Fruit fly (Drosophila melanogaster) whole organism, embryonic: ENCODE measurements around the gene CG15425.

Experiments
- CG10366 ChIP-seq: fragments of 200-800 bp; sonication (Bioruptor generic); IDR thresholded peaks from 2 replicates; pipeline ENCODE4 v1.3.6; 2022; ENCODE audit warnings: missing biosample characterization, missing genetic modification characterization
- CG11504 ChIP-seq: fragments of 200-800 bp; sonication (Bioruptor generic); optimal IDR thresholded peaks from 3 replicates; lab custom pipeline; 2019; ENCODE audit warnings: missing biosample characterization, mild to moderate bottlenecking, missing genetic modification characterization, moderate library complexity
- CG12219 ChIP-seq: fragments of 200-800 bp; sonication (Bioruptor generic); optimal IDR thresholded peaks from 3 replicates; lab custom pipeline; 2018; ENCODE audit warnings: missing biosample characterization, mild to moderate bottlenecking, missing genetic modification characterization
- CG12659 ChIP-seq: fragments of 200-800 bp; sonication (Bioruptor generic); optimal IDR thresholded peaks from 3 replicates; lab custom pipeline; 2017; ENCODE audit warnings: mild to moderate bottlenecking, missing biosample characterization, missing genetic modification reagents, missing genetic modification characterization
- CG12769 ChIP-seq: fragments of 200-800 bp; sonication (Bioruptor generic); optimal IDR thresholded peaks from 2 replicates; lab custom pipeline; 2019; ENCODE audit warnings: missing biosample characterization, mild to moderate bottlenecking, missing genetic modification characterization, moderate library complexity
- CG13894 ChIP-seq: fragments of 200-800 bp; sonication (Bioruptor generic); optimal IDR thresholded peaks from 3 replicates; lab custom pipeline; 2018; ENCODE audit warnings: missing biosample characterization, mild to moderate bottlenecking, missing genetic modification characterization, moderate library complexity
- CG15269 ChIP-seq: fragments of 200-800 bp; sonication (Bioruptor generic); optimal IDR thresholded peaks from 2 replicates; lab custom pipeline; 2018; ENCODE audit warnings: missing biosample characterization, mild to moderate bottlenecking, missing genetic modification characterization, moderate library complexity
- CG17361 ChIP-seq: fragments of 200-800 bp; sonication (Bioruptor generic); IDR thresholded peaks from 3 replicates; pipeline ENCODE4 v1.3.6; 2022; ENCODE audit warnings: missing biosample characterization, missing genetic modification characterization
- CG18476 ChIP-seq: fragments of 200-800 bp; sonication (Bioruptor generic); optimal IDR thresholded peaks from 2 replicates; lab custom pipeline; 2016; ENCODE audit warnings: missing biosample characterization, mild to moderate bottlenecking, missing genetic modification characterization
- CG18599 ChIP-seq: fragments of 200-800 bp; sonication (Bioruptor generic); optimal IDR thresholded peaks from 3 replicates; lab custom pipeline; 2017; ENCODE audit warnings: missing biosample characterization, missing genetic modification characterization, mild to moderate bottlenecking, moderate library complexity, missing genetic modification reagents
- CG32767 ChIP-seq: fragments of 200-800 bp; sonication (Bioruptor generic); IDR thresholded peaks from 2 replicates; pipeline ENCODE4 v1.3.6; 2022; ENCODE audit warnings: missing biosample characterization, missing genetic modification characterization
- CG5180 ChIP-seq: fragments of 200-800 bp; sonication (Bioruptor generic); optimal IDR thresholded peaks from 3 replicates; lab custom pipeline; 2017; ENCODE audit warnings: missing biosample characterization, missing genetic modification characterization, mild to moderate bottlenecking, moderate library complexity, missing genetic modification reagents
- CG5245 ChIP-seq: fragments of 200-800 bp; sonication (Bioruptor generic); optimal IDR thresholded peaks from 3 replicates; lab custom pipeline; 2016; ENCODE audit warnings: missing biosample characterization, missing genetic modification characterization
- CG6689 ChIP-seq: fragments of 200-800 bp; sonication (Bioruptor generic); IDR thresholded peaks from 2 replicates; pipeline ENCODE4 v1.3.6; 2022; ENCODE audit warnings: missing biosample characterization, missing genetic modification characterization
- CG7556 ChIP-seq: fragments of 200-800 bp; sonication (Bioruptor generic); optimal IDR thresholded peaks from 2 replicates; lab custom pipeline; 2017; ENCODE audit warnings: missing biosample characterization, mild to moderate bottlenecking, missing genetic modification characterization
- CG7839 ChIP-seq: fragments of 200-800 bp; sonication (Bioruptor generic); optimal IDR thresholded peaks from 3 replicates; lab custom pipeline; 2018; ENCODE audit warnings: missing biosample characterization, mild to moderate bottlenecking, missing genetic modification characterization, moderate library complexity
- CG8089 ChIP-seq: fragments of 200-800 bp; sonication (Bioruptor generic); optimal IDR thresholded peaks from 3 replicates; lab custom pipeline; 2016; ENCODE audit warnings: missing biosample characterization, missing genetic modification characterization
- CG9797 ChIP-seq: fragments of 200-800 bp; sonication (Bioruptor generic); optimal IDR thresholded peaks from 3 replicates; lab custom pipeline; 2018; ENCODE audit warnings: missing biosample characterization, mild to moderate bottlenecking, missing genetic modification characterization
- CHES-1-like ChIP-seq: fragments of 200-800 bp; sonication (Bioruptor generic); optimal IDR thresholded peaks from 2 replicates; lab custom pipeline; 2016; ENCODE audit warnings: missing biosample characterization, missing genetic modification characterization
- CkIIα-i1 ChIP-seq: fragments of 200-800 bp; sonication (Bioruptor generic); IDR thresholded peaks from 2 replicates; pipeline ENCODE4 v1.3.6; 2022; ENCODE audit warnings: missing biosample characterization, missing genetic modification characterization
- CoRest ChIP-seq: fragments of 200-800 bp; sonication (Bioruptor generic); optimal IDR thresholded peaks from 3 replicates; lab custom pipeline; 2018; ENCODE audit warnings: missing biosample characterization, mild to moderate bottlenecking, missing genetic modification characterization, moderate library complexity
- Ets65A ChIP-seq: fragments of 200-800 bp; sonication (Bioruptor generic); peaks from one replicate; lab custom pipeline; 2016; ENCODE audit warnings: missing biosample characterization, missing genetic modification characterization
- Gsc ChIP-seq: fragments of 200-800 bp; sonication (Bioruptor generic); IDR thresholded peaks from 2 replicates; pipeline ENCODE4 v1.3.6; 2022; ENCODE audit warnings: missing biosample characterization, missing genetic modification characterization
- Lim3 ChIP-seq: fragments of 200-800 bp; sonication (Bioruptor generic); IDR thresholded peaks from 2 replicates; pipeline ENCODE4 v1.3.6; 2022; ENCODE audit warnings: missing biosample characterization, missing genetic modification characterization
- Med ChIP-seq: fragments of 200-800 bp; sonication (Bioruptor generic); peaks from one replicate; lab custom pipeline; 2016; ENCODE audit warnings: missing biosample characterization, missing genetic modification characterization, mild to moderate bottlenecking, inconsistent platforms, moderate library complexity
- Pdp1 ChIP-seq, 2 experiments: fragments of 200-800 bp; sonication (Bioruptor generic); optimal IDR thresholded peaks; 3 replicates each; lab custom pipeline; 2016; ENCODE audit warnings: missing biosample characterization in 2 of 2, missing genetic modification characterization in 2 of 2, mild to moderate bottlenecking in 1 of 2, moderate library complexity in 1 of 2
- Sox100B ChIP-seq: fragments of 200-800 bp; sonication (Bioruptor generic); optimal IDR thresholded peaks from 3 replicates; lab custom pipeline; 2018; ENCODE audit warnings: missing biosample characterization, mild to moderate bottlenecking, missing genetic modification characterization
- ab ChIP-seq: fragments of 200-800 bp; sonication (Bioruptor generic); optimal IDR thresholded peaks from 2 replicates; lab custom pipeline; 2016; ENCODE audit warnings: missing biosample characterization, missing genetic modification characterization
- dysf ChIP-seq: fragments of 200-800 bp; sonication (Bioruptor generic); IDR thresholded peaks from 3 replicates; pipeline ENCODE4 v1.3.6; 2022; ENCODE audit warnings: missing biosample characterization, missing genetic modification characterization
- fd96Cb ChIP-seq: fragments of 200-800 bp; sonication (Bioruptor generic); optimal IDR thresholded peaks from 2 replicates; lab custom pipeline; 2018; ENCODE audit warnings: missing biosample characterization, mild to moderate bottlenecking, missing genetic modification characterization, moderate library complexity
- fu2 ChIP-seq: fragments of 200-800 bp; sonication (Bioruptor generic); optimal IDR thresholded peaks from 2 replicates; lab custom pipeline; 2016; ENCODE audit warnings: missing biosample characterization, missing genetic modification characterization
- gem ChIP-seq: fragments of 200-800 bp; sonication (Bioruptor generic); optimal IDR thresholded peaks from 2 replicates; lab custom pipeline; 2019; ENCODE audit warnings: missing biosample characterization, mild to moderate bottlenecking, missing genetic modification characterization, moderate library complexity
- grau ChIP-seq: fragments of 200-800 bp; optimal IDR thresholded peaks from 3 replicates; lab custom pipeline; 2019; ENCODE audit warnings: missing biosample characterization, mild to moderate bottlenecking, missing genetic modification characterization, moderate library complexity
- hkb ChIP-seq, 2 experiments: fragments of 200-800 bp in 1 of 2; fragments of >200 bp in 1 of 2; sonication (Bioruptor generic) in 1 of 2; IDR thresholded peaks in 1 of 2; optimal IDR thresholded peaks in 1 of 2; 2 replicates each; pipeline versions ENCODE4 v1.3.6 to Lab custom; 2017 to 2022; ENCODE audit warnings: missing biosample characterization in 1 of 2, missing genetic modification characterization in 1 of 2
- lab ChIP-seq: fragments of 200-800 bp; sonication (Bioruptor generic); optimal IDR thresholded peaks from 3 replicates; lab custom pipeline; 2017; ENCODE audit warnings: missing biosample characterization, missing genetic modification characterization, mild to moderate bottlenecking, moderate library complexity, missing genetic modification reagents
- lmd ChIP-seq: fragments of 200-800 bp; sonication (Bioruptor generic); IDR thresholded peaks from 2 replicates; pipeline ENCODE4 v1.3.6; 2022; ENCODE audit warnings: missing biosample characterization, missing genetic modification characterization
- luna ChIP-seq: fragments of 200-800 bp; sonication (Bioruptor generic); optimal IDR thresholded peaks from 2 replicates; lab custom pipeline; 2016; ENCODE audit warnings: missing biosample characterization, missing genetic modification characterization
- maf-S ChIP-seq: fragments of 200-800 bp; sonication (Bioruptor generic); optimal IDR thresholded peaks from 2 replicates; lab custom pipeline; 2016; ENCODE audit warnings: missing biosample characterization, missing genetic modification characterization
- pho ChIP-seq: fragments of 200-800 bp; sonication (Bioruptor generic); optimal IDR thresholded peaks from 2 replicates; lab custom pipeline; 2016; ENCODE audit warnings: missing biosample characterization, missing genetic modification characterization
- row ChIP-seq: fragments of 200-800 bp; sonication (Bioruptor generic); IDR thresholded peaks from 3 replicates; pipeline ENCODE4 v1.3.6; 2022; ENCODE audit warnings: missing biosample characterization, missing genetic modification characterization
- scrt ChIP-seq: fragments of 200-800 bp; sonication (Bioruptor generic); optimal IDR thresholded peaks from 2 replicates; lab custom pipeline; 2018; ENCODE audit warnings: missing biosample characterization, mild to moderate bottlenecking, missing genetic modification characterization, moderate library complexity
- sisA ChIP-seq: fragments of 200-800 bp; sonication (Bioruptor generic); IDR thresholded peaks from 2 replicates; pipeline ENCODE4 v1.3.6; 2022; ENCODE audit warnings: missing biosample characterization, missing genetic modification characterization
- slbo ChIP-seq: fragments of 200-800 bp; sonication (Bioruptor generic); IDR thresholded peaks from 2 replicates; pipeline ENCODE4 v1.3.6; 2022; ENCODE audit warnings: missing biosample characterization, missing genetic modification characterization
- twi ChIP-seq: fragments of 200-800 bp; optimal IDR thresholded peaks from 2 replicates; lab custom pipeline; 2019; ENCODE audit warnings: missing biosample characterization, mild to moderate bottlenecking, missing genetic modification characterization, moderate library complexity
- vfl ChIP-seq: fragments of 200-800 bp; sonication (Bioruptor generic); optimal IDR thresholded peaks from 2 replicates; lab custom pipeline; 2016; ENCODE audit warnings: missing biosample characterization, missing genetic modification characterization
- vnd ChIP-seq: fragments of 200-800 bp; sonication (Bioruptor generic); IDR thresholded peaks from 3 replicates; pipeline ENCODE4 v1.3.6; 2022; ENCODE audit warnings: missing biosample characterization, missing genetic modification characterization; ENCODE audit not compliant: partially characterized antibody
- zf30C ChIP-seq: fragments of 200-800 bp; sonication (Bioruptor generic); optimal IDR thresholded peaks from 3 replicates; lab custom pipeline; 2018; ENCODE audit warnings: missing biosample characterization, mild to moderate bottlenecking, missing genetic modification characterization

Gene CG15425

DNA sequence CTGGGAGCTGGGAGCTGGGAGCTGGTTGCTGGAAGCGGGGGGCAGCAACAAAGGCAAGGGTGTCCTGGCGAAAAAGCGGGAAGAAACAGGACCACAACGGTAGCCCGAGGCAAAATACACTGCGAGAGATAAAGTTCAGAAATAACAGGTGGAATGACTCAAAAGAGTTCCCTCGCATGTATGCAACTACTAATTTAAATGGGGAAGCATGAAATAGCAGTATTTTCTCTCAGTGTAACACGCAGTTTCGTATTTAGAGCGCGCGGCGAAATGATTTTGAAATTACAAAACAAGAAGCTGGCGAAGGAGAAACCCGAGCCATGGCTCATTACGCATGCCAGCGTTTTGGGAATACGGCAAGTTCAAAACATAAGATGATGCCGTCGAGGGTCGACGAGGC lies 9.1 kb upstream of the CG15425 start (continued):
- TF ChIP-seq grau (tag; lab: Kevin White, UChicago) (peak; percentile 29), CHES-1-like (GFP tag; lab: Kevin White, UChicago) (no peak), gem (tag; lab: Kevin White, UChicago) (peak; percentile 0), zf30C (no peak), CG10366 (GFP tag; lab: Robert Waterston, UW) (peak; percentile 16; the same call in 1 of the 2 replicates), twi (tag; lab: Kevin White, UChicago) (no peak), CG15269 (peak; percentile 26), ab (GFP tag; lab: Kevin White, UChicago) (no peak), vnd (GFP tag; lab: Robert Waterston, UW) (no peak), CG12219 (GFP tag; lab: Kevin White, UChicago) (no peak), luna (GFP tag; lab: Kevin White, UChicago) (no peak), CG9797 (GFP tag; lab: Kevin White, UChicago) (no peak), CG5180 (no peak), slbo (GFP tag; lab: Robert Waterston, UW) (peak; percentile 67), Med (peak; percentile 77), sisA (GFP tag; lab: Robert Waterston, UW) (0 out of 2 replicates have a peak, but pooled peaks have one; percentile 29), CG18599 (GFP tag; lab: Kevin White, UChicago) (peak; percentile 72), maf-S (GFP tag; lab: Kevin White, UChicago) (no peak), CG7839 (peak; percentile 30), CG12659 (GFP tag; lab: Kevin White, UChicago) (peak; percentile 0), hkb (optimal IDR thresholded peaks at IDR 0.05; lab: Kevin White, UChicago) (no peak), hkb (GFP tag; IDR thresholded peaks at IDR 0.05; lab: Robert Waterston, UW) (0 out of 2 replicates have a peak, but pooled peaks have one; percentile 10), CG13894 (tag; lab: Kevin White, UChicago) (no peak), CG11504 (tag; lab: Kevin White, UChicago) (peak; percentile 29), Ets65A (GFP tag; lab: Kevin White, UChicago) (peak; percentile 86), CG5245 (no peak), dysf (GFP tag; lab: Robert Waterston, UW) (peak; percentile 42; the same call in 1 of the 3 replicates), CG8089 (GFP tag; lab: Kevin White, UChicago) (no peak), CG7556 (peak; percentile 36), Gsc (GFP tag; lab: Robert Waterston, UW) (peak; percentile 38; the same call in 1 of the 2 replicates), pho (peak; percentile 7), CG12769 (peak; percentile 38), lab (GFP tag; lab: Kevin White, UChicago) (peak; percentile 48), scrt (GFP tag; lab: Kevin White, UChicago) (peak; percentile 22), fu2 (GFP tag; lab: Kevin White, UChicago) (no peak)

DNA sequence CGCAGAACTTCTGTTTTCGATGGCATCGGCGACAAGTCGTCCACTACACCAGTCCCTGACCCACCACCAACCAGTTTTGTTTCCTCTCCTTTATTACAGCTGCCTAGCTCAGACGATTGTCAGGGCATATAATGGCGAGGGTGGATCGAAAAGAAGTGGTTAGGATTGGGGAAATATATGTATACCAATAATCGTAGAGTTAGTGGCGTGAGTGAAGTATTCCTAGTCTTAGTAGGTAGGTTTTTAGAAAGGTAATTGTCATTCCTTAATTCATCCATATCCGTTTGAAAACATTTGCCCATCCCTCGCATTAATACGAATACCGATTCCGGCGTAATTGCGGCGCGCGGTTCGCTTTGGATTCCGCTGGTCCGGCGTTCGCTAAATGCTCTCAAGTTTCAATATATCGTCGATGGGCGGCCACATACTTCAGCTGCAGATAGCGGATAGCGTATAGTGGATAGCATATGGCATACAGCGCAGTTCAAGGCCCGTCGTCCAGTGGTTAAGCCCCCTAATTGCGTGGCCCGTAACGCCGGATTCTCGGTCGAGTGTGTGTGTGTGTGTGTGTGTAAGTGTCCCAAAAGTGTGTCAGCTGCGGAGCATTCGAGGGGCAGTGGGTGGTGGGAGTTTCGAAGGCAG lies 4.4 kb upstream of the CG15425 start:
- TF ChIP-seq Pdp1 (GFP tag; optimal IDR thresholded peaks at IDR 0.05; lab: Kevin White, UChicago), result peak in 1 of 2 experiments; percentile 1
- peak; percentile 9 for TF ChIP-seq CoRest (tag; lab: Kevin White, UChicago)
- TF ChIP-seq lmd (GFP tag; lab: Robert Waterston, UW), result peak; percentile 22; the same call in 1 of the 2 replicates
- TF ChIP-seq CG18476, result peak; percentile 84
- TF ChIP-seq gem (tag; lab: Kevin White, UChicago), result peak; percentile 32
- 0 out of 3 replicates have a peak, but pooled peaks have one; percentile 17 for TF ChIP-seq CG17361
- no peak for TF ChIP-seq Lim3
- peak; percentile 42 for TF ChIP-seq CG12769
- peak; percentile 35 for TF ChIP-seq CG11504 (tag; lab: Kevin White, UChicago)
- TF ChIP-seq Sox100B (GFP tag; lab: Kevin White, UChicago), result no peak
- TF ChIP-seq CkIIα-i1 (GFP tag; lab: Robert Waterston, UW), result no peak
- peak; percentile 28 for TF ChIP-seq CG13894 (tag; lab: Kevin White, UChicago)
- TF ChIP-seq slbo (GFP tag; lab: Robert Waterston, UW), result peak; percentile 33
- 0 out of 2 replicates have a peak, but pooled peaks have one; percentile 15 for TF ChIP-seq CG32767 (GFP tag; lab: Robert Waterston, UW)
- peak; percentile 68 for TF ChIP-seq Med
- TF ChIP-seq CG7839, result peak; percentile 12
- no peak for TF ChIP-seq CG12219 (GFP tag; lab: Kevin White, UChicago)
- TF ChIP-seq CG6689 (GFP tag; lab: Robert Waterston, UW), result 0 out of 2 replicates have a peak, but pooled peaks have one; percentile 13
- peak; percentile 43; the same call in 2 of the 3 replicates for TF ChIP-seq row
- TF ChIP-seq vfl (GFP tag; lab: Kevin White, UChicago), result no peak
- TF ChIP-seq fd96Cb (tag; lab: Kevin White, UChicago), result no peak
